Fruit fly (Drosophila melanogaster): ENCODE results near the gene CG12983.

Gene CG12983

dm6 chr3L:20923030-20923591, 43.5 kb downstream of the CG12983 start (continued):
- no peak for TF ChIP-seq gt (GFP tag; IDR thresholded peaks at IDR 0.05)
- no peak for TF ChIP-seq p53 (GFP tag; optimal IDR thresholded peaks at IDR 0.05)
- TF ChIP-seq CG34422 (GFP tag; IDR thresholded peaks at IDR 0.05) = no peak
- 0 out of 2 replicates have a peak, but pooled peaks have one; percentile 26 for TF ChIP-seq E2f2 (GFP tag; IDR thresholded peaks at IDR 0.05)
- TF ChIP-seq CG18262 (tag; optimal IDR thresholded peaks at IDR 0.05) = peak; percentile 67
- TF ChIP-seq lilli (GFP tag; optimal IDR thresholded peaks at IDR 0.05) = peak; percentile 42
- TF ChIP-seq sima (GFP tag; optimal IDR thresholded peaks at IDR 0.05) = no peak
- no peak for TF ChIP-seq CG11085 (GFP tag; IDR thresholded peaks at IDR 0.05)
- no peak for TF ChIP-seq CrebB (tag; optimal IDR thresholded peaks at IDR 0.05)
- TF ChIP-seq CG15269 (tag; optimal IDR thresholded peaks at IDR 0.05) = peak; percentile 30
- no peak for TF ChIP-seq mld (GFP tag; IDR thresholded peaks at IDR 0.05; ENCODE audit: partially characterized antibody)
- peak; percentile 64 for TF ChIP-seq trem (tag; optimal IDR thresholded peaks at IDR 0.05)
- no peak for TF ChIP-seq CG18476 (GFP tag; optimal IDR thresholded peaks at IDR 0.05)

dm6 chr3L:20922279-20922830, 44.2 kb downstream of the CG12983 start:
- TF ChIP-seq Drgx (GFP tag; IDR thresholded peaks at IDR 0.05) = no peak
- no peak for TF ChIP-seq chinmo (GFP tag; IDR thresholded peaks at IDR 0.05; ENCODE audit: partially characterized antibody)
- TF ChIP-seq CG1832 (GFP tag; optimal IDR thresholded peaks at IDR 0.05) = peak; percentile 74
- no peak for TF ChIP-seq CG15514 (GFP tag; optimal IDR thresholded peaks at IDR 0.05)
- 0 out of 2 replicates have a peak, but pooled peaks have one; percentile 14 for TF ChIP-seq CG10959 (GFP tag; IDR thresholded peaks at IDR 0.05)
- no peak for TF ChIP-seq CG15073 (GFP tag; optimal IDR thresholded peaks at IDR 0.05)
- no peak for TF ChIP-seq CG7357 (GFP tag; IDR thresholded peaks at IDR 0.05)
- TF ChIP-seq CG9797 (GFP tag; optimal IDR thresholded peaks at IDR 0.05) = no peak
- TF ChIP-seq lbe (GFP tag; optimal IDR thresholded peaks at IDR 0.05) = no peak
- TF ChIP-seq CG11398 (GFP tag; optimal IDR thresholded peaks at IDR 0.05) = no peak
- TF ChIP-seq sqz (GFP tag; optimal IDR thresholded peaks at IDR 0.05) = no peak
- no peak for TF ChIP-seq ap (GFP tag; IDR thresholded peaks at IDR 0.05)
- peak; percentile 35 for TF ChIP-seq odd (GFP tag; optimal IDR thresholded peaks at IDR 0.05)
- no peak for TF ChIP-seq Myb (GFP tag; optimal IDR thresholded peaks at IDR 0.05)
- TF ChIP-seq CG10979 (tag; optimal IDR thresholded peaks at IDR 0.05) = no peak
- TF ChIP-seq Ada2b (GFP tag; IDR thresholded peaks at IDR 0.05) = no peak
- TF ChIP-seq CG17385 (GFP tag; optimal IDR thresholded peaks at IDR 0.05) = no peak
- no peak for TF ChIP-seq eyg (GFP tag; optimal IDR thresholded peaks at IDR 0.05)
- TF ChIP-seq CG7556 (GFP tag; optimal IDR thresholded peaks at IDR 0.05) = no peak
- no peak for TF ChIP-seq CG2889 (GFP tag; IDR thresholded peaks at IDR 0.05)
- TF ChIP-seq CG3281 (GFP tag; optimal IDR thresholded peaks at IDR 0.05) = no peak
- no peak for TF ChIP-seq hb (GFP tag; IDR thresholded peaks at IDR 0.05; ENCODE audit: partially characterized antibody)
- TF ChIP-seq D19A (tag; optimal IDR thresholded peaks at IDR 0.05) = peak; percentile 21
- no peak for TF ChIP-seq jigr1 (GFP tag; IDR thresholded peaks at IDR 0.05)
- no peak for TF ChIP-seq Deaf1 (tag; optimal IDR thresholded peaks at IDR 0.05)
- TF ChIP-seq sc (optimal IDR thresholded peaks at IDR 0.05) = no peak
- TF ChIP-seq sc (GFP tag; optimal IDR thresholded peaks at IDR 0.05) = peak; percentile 31
- no peak for TF ChIP-seq CG43689 (GFP tag; IDR thresholded peaks at IDR 0.05)
- peak; percentile 63 for TF ChIP-seq sd (tag; optimal IDR thresholded peaks at IDR 0.05)
- no peak for TF ChIP-seq CG11560 (tag; IDR thresholded peaks at IDR 0.05)
- TF ChIP-seq CG10274 (GFP tag; optimal IDR thresholded peaks at IDR 0.05) = no peak
- no peak for TF ChIP-seq Spps (tag; optimal IDR thresholded peaks at IDR 0.05)
- TF ChIP-seq wor (GFP tag; IDR thresholded peaks at IDR 0.05) = no peak
- no peak for TF ChIP-seq gsb (GFP tag; IDR thresholded peaks at IDR 0.05)
- no peak for TF ChIP-seq CG8359 (GFP tag; optimal IDR thresholded peaks at IDR 0.05; ENCODE audit: borderline replicate concordance)
- no peak for TF ChIP-seq TFAM (GFP tag; optimal IDR thresholded peaks at IDR 0.05)
- no peak for TF ChIP-seq klu (GFP tag; IDR thresholded peaks at IDR 0.05)
